Worm (Caenorhabditis elegans): ENCODE measurements around the gene ceh-62.

ceh-62 gene

DNA sequence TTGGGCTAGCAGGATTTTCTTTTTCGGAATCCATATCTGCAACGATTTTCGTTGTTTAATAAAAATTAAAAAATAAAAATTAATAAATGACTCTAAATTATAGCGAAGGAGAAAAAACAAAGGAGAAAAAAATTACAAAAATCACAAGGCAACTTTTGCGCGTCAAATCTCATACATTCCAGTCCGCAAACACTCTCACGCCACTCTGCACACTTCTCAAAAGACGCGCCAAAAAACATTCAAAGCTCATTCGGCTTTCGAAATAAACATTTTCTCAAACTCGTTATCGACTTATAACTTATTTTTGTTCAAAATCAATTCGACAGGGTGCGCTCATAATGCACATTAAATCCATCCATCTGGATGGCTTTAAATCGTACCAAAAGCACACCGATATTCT is 18.5 kb downstream of the ceh-62 start, which contains the start of the genes R06F6.12 and mix-1 (continued):
- no peak for TF ChIP-seq lsy-27 (tag; optimal IDR thresholded peaks at IDR 0.05; ENCODE audit: borderline replicate concordance, insufficient read depth)
- no peak for TF ChIP-seq lir-1 (GFP tag; conservative IDR thresholded peaks at IDR 0.05)
- no peak for TF ChIP-seq sptf-2 (GFP tag; optimal IDR thresholded peaks at IDR 0.05)
- TF ChIP-seq let-526 (GFP tag; IDR thresholded peaks at IDR 0.05): no peak
- TF ChIP-seq bed-1 (GFP tag; IDR thresholded peaks at IDR 0.05): no peak
- TF ChIP-seq dpff-1 (tag; optimal IDR thresholded peaks at IDR 0.05): no peak
- peak; percentile 46 for TF ChIP-seq madf-8 (GFP tag; conservative IDR thresholded peaks at IDR 0.05)
- TF ChIP-seq hlh-12 (tag; optimal IDR thresholded peaks at IDR 0.05): no peak
- no peak for TF ChIP-seq chd-7 (tag; optimal IDR thresholded peaks at IDR 0.05)
- TF ChIP-seq cebp-1 (GFP tag; IDR thresholded peaks at IDR 0.05): no peak
- peak; percentile 68 for TF ChIP-seq cebp-1 (tag; optimal IDR thresholded peaks at IDR 0.05)
- 0 out of 2 replicates have a peak, but pooled peaks have one; percentile 9 for TF ChIP-seq ceh-91 (GFP tag; IDR thresholded peaks at IDR 0.05)
- no peak for TF ChIP-seq hmg-1.2 (GFP tag; IDR thresholded peaks at IDR 0.05)
- TF ChIP-seq attf-3 (GFP tag; conservative IDR thresholded peaks at IDR 0.05): peak; percentile 33; the same call in 1 of the 2 replicates
- no peak for TF ChIP-seq B0261.1 (tag; optimal IDR thresholded peaks at IDR 0.05)
- TF ChIP-seq ceh-79 (tag; optimal IDR thresholded peaks at IDR 0.05): no peak
- no peak for TF ChIP-seq ztf-22 (GFP tag; optimal IDR thresholded peaks at IDR 0.05)
- no peak for TF ChIP-seq gei-17 (GFP tag; optimal IDR thresholded peaks at IDR 0.05)
- TF ChIP-seq madf-6 (GFP tag; IDR thresholded peaks at IDR 0.05): peak; percentile 77
- TF ChIP-seq lin-54 (GFP tag; optimal IDR thresholded peaks at IDR 0.05): peak; percentile 66
- TF ChIP-seq mcd-1 (GFP tag; IDR thresholded peaks at IDR 0.05): peak; percentile 62
- peak; percentile 62 for TF ChIP-seq snpc-3.4 (tag; optimal IDR thresholded peaks at IDR 0.05)
- peak; percentile 22; the same call in 1 of the 2 replicates for TF ChIP-seq dox-1 (GFP tag; IDR thresholded peaks at IDR 0.05)

DNA sequence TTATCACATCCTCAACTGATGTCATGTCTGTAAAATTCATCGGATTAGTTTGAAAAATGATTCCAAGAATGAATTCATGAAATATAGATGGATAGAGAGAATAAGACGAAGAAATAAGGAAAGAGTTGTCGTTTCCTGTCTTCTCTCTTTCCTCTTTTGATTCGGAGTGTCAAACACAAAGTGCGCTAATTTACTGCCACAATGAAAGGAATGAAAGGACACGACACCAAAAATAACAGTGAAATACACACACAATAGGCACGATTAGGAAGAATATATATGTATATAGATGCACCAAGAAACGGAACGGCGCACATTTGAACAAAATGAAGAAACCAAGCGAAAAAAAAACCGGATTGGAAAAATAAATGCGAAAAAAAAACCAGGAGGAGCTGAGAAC is 23.5 kb downstream of the ceh-62 start, which contains the start of gene VM106R.1:
Gene VM106R.1 (minus strand): TSS at position 101 of the 400 bp plus-strand sequence.
- TF ChIP-seq F37B4.10 (GFP tag; IDR thresholded peaks at IDR 0.05) (no peak), him-1 (tag; optimal IDR thresholded peaks at IDR 0.05) (no peak)

DNA sequence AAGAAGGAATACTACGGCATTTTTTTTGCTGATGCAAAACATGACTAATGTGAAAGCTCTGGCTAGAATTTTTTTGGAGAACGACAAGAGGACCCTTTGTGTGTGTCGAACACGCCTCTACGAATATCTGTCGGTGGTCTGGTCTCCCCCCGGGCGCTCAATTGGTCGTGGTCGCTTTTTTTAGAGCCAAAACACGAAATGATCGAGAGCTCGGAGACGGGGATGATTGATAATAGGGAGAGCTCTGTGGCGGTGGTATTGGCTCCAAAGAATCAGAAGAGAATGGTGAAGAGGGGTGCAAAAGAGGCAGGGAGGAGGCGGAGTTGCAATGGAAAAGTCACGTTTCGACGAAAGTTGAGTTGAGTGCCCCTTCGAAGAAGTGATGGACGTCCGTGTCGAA is 24.0 kb downstream of the ceh-62 start:
- peak; percentile 54 for TF ChIP-seq zfh-2 (GFP tag; conservative IDR thresholded peaks at IDR 0.05)
- no peak for TF ChIP-seq ama-1 (optimal IDR thresholded peaks at IDR 0.05)
- TF ChIP-seq ama-1 (GFP tag; optimal IDR thresholded peaks at IDR 0.05): no peak

DNA sequence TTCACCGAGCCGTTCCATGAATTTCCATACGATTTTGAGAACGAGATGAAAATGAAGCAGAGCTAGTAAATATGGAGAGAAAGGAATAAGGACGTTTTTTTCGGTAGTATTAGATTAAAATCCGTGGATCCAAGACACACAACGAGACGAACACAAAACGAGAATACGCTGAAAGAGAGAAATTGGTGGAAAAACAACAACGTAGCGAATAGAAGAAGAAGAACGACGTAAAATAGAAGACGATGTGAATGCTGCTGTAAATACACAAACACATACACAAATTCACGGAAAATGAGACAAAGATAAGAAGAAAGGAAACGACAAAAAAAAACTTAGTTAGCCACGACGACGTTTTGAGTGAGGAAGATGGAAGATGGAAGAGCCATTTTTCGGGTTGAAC is 29.2 kb downstream of the ceh-62 start:
- no peak for TF ChIP-seq ztf-3 (GFP tag; optimal IDR thresholded peaks at IDR 0.05)
- no peak for TF ChIP-seq aptf-3 (GFP tag; IDR thresholded peaks at IDR 0.05)
- no peak for TF ChIP-seq ekl-4 (GFP tag; IDR thresholded peaks at IDR 0.05)
- no peak for TF ChIP-seq nhr-179 (tag; optimal IDR thresholded peaks at IDR 0.05)
- no peak for TF ChIP-seq attf-5 (GFP tag; optimal IDR thresholded peaks at IDR 0.05)
- no peak for TF ChIP-seq egrh-3 (GFP tag; IDR thresholded peaks at IDR 0.05)
- TF ChIP-seq hrde-1 (tag; optimal IDR thresholded peaks at IDR 0.05; ENCODE audit: borderline replicate concordance): no peak
- TF ChIP-seq chd-7 (tag; optimal IDR thresholded peaks at IDR 0.05): no peak
- TF ChIP-seq ceh-91 (GFP tag; IDR thresholded peaks at IDR 0.05): no peak
- no peak for TF ChIP-seq B0336.3 (GFP tag; IDR thresholded peaks at IDR 0.05)
- no peak for TF ChIP-seq F49E8.2 (tag; optimal IDR thresholded peaks at IDR 0.05; ENCODE audit: insufficient read depth)
- no peak for TF ChIP-seq egl-44 (GFP tag; IDR thresholded peaks at IDR 0.05)
- TF ChIP-seq hsf-1 (GFP tag; IDR thresholded peaks at IDR 0.05): no peak
- no peak for TF ChIP-seq F55B11.4 (tag; optimal IDR thresholded peaks at IDR 0.05; ENCODE audit: borderline replicate concordance, insufficient read depth)
- no peak for TF ChIP-seq nfyb-1 (GFP tag; IDR thresholded peaks at IDR 0.05)
